Worm (Caenorhabditis elegans) whole organism, young adult: ENCODE results near the gene nuaf-3.
"Not testable (repeated sequence)": the region's sequence is repeated elsewhere in the genome, so short reads cannot be mapped to it uniquely, and the experiment has no call there.

Experiments
- B0019.2 ChIP-seq: fragments of 200-800 bp; sonication (Bioruptor generic); conservative IDR thresholded peaks from 2 replicates; pipeline ENCODE4 v1.3.6; 2022; ENCODE audit warnings: missing genetic modification reagents, missing genetic modification characterization, missing compliant biosample characterization
- B0035.1 ChIP-seq: sonication (generic microtip); optimal IDR thresholded peaks from 2 replicates; lab custom pipeline; 2016; ENCODE audit warnings: missing genetic modification characterization, mild to moderate bottlenecking, missing compliant biosample characterization, missing genotype, missing genetic modification reagents
- B0336.3 ChIP-seq: fragments of 200-800 bp; sonication (Bioruptor generic); IDR thresholded peaks from 2 replicates; pipeline ENCODE4 v1.3.6; 2022; ENCODE audit warnings: missing genetic modification characterization, missing compliant biosample characterization
- C06A6.2 ChIP-seq: fragments of 200-800 bp; sonication (Bioruptor generic); conservative IDR thresholded peaks from 2 replicates; pipeline ENCODE4 v1.3.6; 2022; ENCODE audit warnings: missing genetic modification characterization, missing compliant biosample characterization
- F49E8.2 ChIP-seq: sonication (generic microtip); optimal IDR thresholded peaks from 3 replicates; lab custom pipeline; 2017; ENCODE audit warnings: missing genetic modification characterization, mild to moderate bottlenecking, missing compliant biosample characterization, antibody characterized with exemption, moderate library complexity; ENCODE audit not compliant: insufficient read depth
- F57C9.4 ChIP-seq: sonication (generic microtip); optimal IDR thresholded peaks from 2 replicates; lab custom pipeline; 2017; ENCODE audit warnings: mild to moderate bottlenecking, missing genetic modification characterization, missing compliant biosample characterization
- T07F8.4 ChIP-seq: sonication (generic microtip); optimal IDR thresholded peaks from 2 replicates; lab custom pipeline; 2016; ENCODE audit warnings: mild to moderate bottlenecking, missing genetic modification characterization, moderate library complexity, missing compliant biosample characterization
- T26A5.8 ChIP-seq: sonication (generic microtip); optimal IDR thresholded peaks from 2 replicates; lab custom pipeline; 2016; ENCODE audit warnings: missing genetic modification characterization, missing compliant biosample characterization
- Y95B8A.8 ChIP-seq: fragments of 200-800 bp; sonication (Bioruptor generic); IDR thresholded peaks from 2 replicates; pipeline ENCODE4 v1.3.6; 2022; ENCODE audit warnings: missing genetic modification reagents, missing genetic modification characterization, missing compliant biosample characterization
- ZK185.1 ChIP-seq: sonication (generic microtip); optimal IDR thresholded peaks from 2 replicates; lab custom pipeline; 2016; ENCODE audit warnings: mild to moderate bottlenecking, missing genetic modification characterization, missing compliant biosample characterization; ENCODE audit not compliant: poor library complexity, severe bottlenecking
- akir-1 ChIP-seq: fragments of 200-800 bp; sonication (Bioruptor generic); optimal IDR thresholded peaks from 2 replicates; lab custom pipeline; 2018; ENCODE audit warnings: mild to moderate bottlenecking, missing genetic modification characterization, moderate library complexity, missing compliant biosample characterization
- aptf-3 ChIP-seq: fragments of 200-800 bp; sonication (Bioruptor generic); IDR thresholded peaks from 2 replicates; pipeline ENCODE4 v1.3.6; 2022; ENCODE audit warnings: missing genetic modification characterization, missing compliant biosample characterization
- attf-3 ChIP-seq: fragments of 200-800 bp; sonication (Bioruptor generic); conservative IDR thresholded peaks from 2 replicates; pipeline ENCODE4 v1.3.6; 2022; ENCODE audit warnings: missing genetic modification reagents, missing genetic modification characterization, missing compliant biosample characterization
- attf-5 ChIP-seq: fragments of 200-800 bp; sonication (Bioruptor generic); optimal IDR thresholded peaks from 2 replicates; lab custom pipeline; 2018; ENCODE audit warnings: mild to moderate bottlenecking, missing genetic modification characterization, missing compliant biosample characterization
- cebp-1 ChIP-seq, 2 experiments: fragments of 200-800 bp in 1 of 2; sonication (Bioruptor generic) in 1 of 2; sonication (generic microtip) in 1 of 2; IDR thresholded peaks in 1 of 2; optimal IDR thresholded peaks in 1 of 2; 2 replicates each; pipeline versions ENCODE4 v1.3.6 to Lab custom; 2017 to 2022; ENCODE audit warnings: missing compliant biosample characterization in 2 of 2, missing genetic modification characterization in 2 of 2, mild to moderate bottlenecking in 1 of 2, missing genetic modification reagents in 1 of 2, moderate library complexity in 1 of 2
- ceh-91 ChIP-seq: fragments of 200-800 bp; sonication (Bioruptor generic); IDR thresholded peaks from 2 replicates; pipeline ENCODE4 v1.3.6; 2022; ENCODE audit warnings: missing genetic modification reagents, missing genetic modification characterization, missing compliant biosample characterization
- dox-1 ChIP-seq: fragments of 200-800 bp; sonication (Bioruptor generic); IDR thresholded peaks from 2 replicates; pipeline ENCODE4 v1.3.6; 2022; ENCODE audit warnings: missing genetic modification reagents, missing genetic modification characterization, missing compliant biosample characterization
- dpl-1 ChIP-seq: fragments of 150-350 bp; optimal IDR thresholded peaks from 2 replicates; lab custom pipeline; 2014; ENCODE audit warnings: missing biosample characterization, missing genetic modification reagents, missing genetic modification characterization
- efl-1 ChIP-seq: fragments of 150-350 bp; optimal IDR thresholded peaks from 2 replicates; lab custom pipeline; 2014; ENCODE audit warnings: missing biosample characterization, missing genetic modification reagents, missing genetic modification characterization
- gei-17 ChIP-seq: fragments of 200-800 bp; sonication (Bioruptor generic); optimal IDR thresholded peaks from 2 replicates; lab custom pipeline; 2018; ENCODE audit warnings: mild to moderate bottlenecking, missing genetic modification characterization, missing compliant biosample characterization
- hlh-26 ChIP-seq: fragments of 200-800 bp; sonication (Bioruptor generic); conservative IDR thresholded peaks from 2 replicates; pipeline ENCODE4 v1.3.6; 2022; ENCODE audit warnings: missing genetic modification reagents, missing genetic modification characterization, missing compliant biosample characterization
- hsf-1 ChIP-seq: fragments of 200-800 bp; sonication (Bioruptor generic); IDR thresholded peaks from 2 replicates; pipeline ENCODE4 v1.3.6; 2022; ENCODE audit warnings: missing genetic modification reagents, missing genetic modification characterization, missing compliant biosample characterization
- let-607 ChIP-seq, 2 experiments: fragments of 200-800 bp in 1 of 2; sonication (Bioruptor generic) in 1 of 2; sonication (generic microtip) in 1 of 2; optimal IDR thresholded peaks; 2 replicates each; lab custom pipeline; 2016 to 2018; ENCODE audit warnings: mild to moderate bottlenecking in 2 of 2, missing compliant biosample characterization in 2 of 2, missing genetic modification characterization in 2 of 2, moderate library complexity in 2 of 2, missing genotype in 1 of 2
- lin-35 ChIP-seq, 3 experiments: fragments of 150-350 bp in 2 of 3; sonication (generic microtip) in 1 of 3; optimal IDR thresholded peaks; 2 replicates each; lab custom pipeline; 2014 to 2018; ENCODE audit warnings: missing biosample characterization in 3 of 3, missing genetic modification characterization in 3 of 3, missing genetic modification reagents in 3 of 3
- lin-54 ChIP-seq: fragments of 200-800 bp; sonication (Bioruptor generic); optimal IDR thresholded peaks from 2 replicates; lab custom pipeline; 2018; ENCODE audit warnings: mild to moderate bottlenecking, missing genetic modification characterization, missing compliant biosample characterization
- lir-1 ChIP-seq: fragments of 200-800 bp; sonication (Bioruptor generic); conservative IDR thresholded peaks from 2 replicates; pipeline ENCODE4 v1.3.6; 2022; ENCODE audit warnings: missing genetic modification reagents, missing genetic modification characterization, missing compliant biosample characterization
- lsl-1 ChIP-seq: fragments of 200-800 bp; sonication (Bioruptor generic); optimal IDR thresholded peaks from 2 replicates; lab custom pipeline; 2018; ENCODE audit warnings: mild to moderate bottlenecking, missing genetic modification characterization, moderate library complexity, missing compliant biosample characterization
- madf-10 ChIP-seq: sonication (generic microtip); optimal IDR thresholded peaks from 2 replicates; lab custom pipeline; 2016; ENCODE audit warnings: mild to moderate bottlenecking, missing genetic modification characterization, missing compliant biosample characterization
- rec-8 ChIP-seq, 2 experiments: sonication (generic microtip); optimal IDR thresholded peaks; 2 replicates each; lab custom pipeline; 2016; ENCODE audit warnings: mild to moderate bottlenecking in 2 of 2, missing genetic modification characterization in 2 of 2, missing genetic modification reagents in 2 of 2, missing genotype in 2 of 2, missing biosample characterization in 1 of 2, missing compliant biosample characterization in 1 of 2, moderate library complexity in 1 of 2
- repo-1 ChIP-seq: sonication (generic microtip); optimal IDR thresholded peaks from 2 replicates; lab custom pipeline; 2017; ENCODE audit warnings: mild to moderate bottlenecking, missing genetic modification characterization, missing compliant biosample characterization
- rpc-1 ChIP-seq, 2 experiments: fragments of 150-350 bp in 1 of 2; sonication (generic microtip) in 1 of 2; optimal IDR thresholded peaks; 2 replicates each; lab custom pipeline; 2014 to 2018; ENCODE audit warnings: missing biosample characterization in 1 of 2, missing genetic modification characterization in 1 of 2, missing genetic modification reagents in 1 of 2, missing genotype in 1 of 2
- sea-2 ChIP-seq: fragments of 200-800 bp; sonication (Bioruptor generic); IDR thresholded peaks from 2 replicates; pipeline ENCODE4 v1.3.6; 2022; ENCODE audit warnings: missing genetic modification characterization, missing compliant biosample characterization
- snpc-3.4 ChIP-seq: sonication (generic microtip); optimal IDR thresholded peaks from 2 replicates; lab custom pipeline; 2017; ENCODE audit warnings: missing genetic modification characterization, mild to moderate bottlenecking, missing compliant biosample characterization, antibody characterized with exemption, moderate library complexity, missing genotype, missing genetic modification reagents
- tbx-9 ChIP-seq: sonication (generic microtip); optimal IDR thresholded peaks from 2 replicates; lab custom pipeline; 2016; ENCODE audit warnings: borderline replicate concordance, missing genetic modification characterization, inconsistent platforms, missing compliant biosample characterization
- unc-130 ChIP-seq: sonication (generic microtip); optimal IDR thresholded peaks from 2 replicates; lab custom pipeline; 2016; ENCODE audit warnings: missing genetic modification reagents, missing genetic modification characterization, missing compliant biosample characterization
- xnd-1 ChIP-seq: sonication (generic microtip); optimal IDR thresholded peaks from 2 replicates; lab custom pipeline; 2016; ENCODE audit warnings: missing genotype, missing genetic modification reagents, missing genetic modification characterization, missing compliant biosample characterization
- zim-3 ChIP-seq: sonication (generic microtip); optimal IDR thresholded peaks from 2 replicates; lab custom pipeline; 2017; ENCODE audit warnings: mild to moderate bottlenecking, missing genetic modification characterization, moderate library complexity, missing compliant biosample characterization
- ztf-22 ChIP-seq: fragments of 200-800 bp; sonication (Bioruptor generic); optimal IDR thresholded peaks from 2 replicates; lab custom pipeline; 2018; ENCODE audit warnings: mild to moderate bottlenecking, missing genetic modification characterization, moderate library complexity, missing compliant biosample characterization
- ztf-26 ChIP-seq: sonication (generic microtip); optimal IDR thresholded peaks from 2 replicates; lab custom pipeline; 2017; ENCODE audit warnings: missing genetic modification characterization, missing compliant biosample characterization
- ztf-28 ChIP-seq: fragments of 200-800 bp; sonication (Bioruptor generic); IDR thresholded peaks from 2 replicates; pipeline ENCODE4 v1.3.6; 2022; ENCODE audit warnings: missing genetic modification reagents, missing genetic modification characterization, missing compliant biosample characterization
- ztf-3 ChIP-seq: fragments of 200-800 bp; sonication (Bioruptor generic); optimal IDR thresholded peaks from 2 replicates; lab custom pipeline; 2018; ENCODE audit warnings: mild to moderate bottlenecking, missing genetic modification characterization, missing compliant biosample characterization

The nuaf-3 gene

DNA sequence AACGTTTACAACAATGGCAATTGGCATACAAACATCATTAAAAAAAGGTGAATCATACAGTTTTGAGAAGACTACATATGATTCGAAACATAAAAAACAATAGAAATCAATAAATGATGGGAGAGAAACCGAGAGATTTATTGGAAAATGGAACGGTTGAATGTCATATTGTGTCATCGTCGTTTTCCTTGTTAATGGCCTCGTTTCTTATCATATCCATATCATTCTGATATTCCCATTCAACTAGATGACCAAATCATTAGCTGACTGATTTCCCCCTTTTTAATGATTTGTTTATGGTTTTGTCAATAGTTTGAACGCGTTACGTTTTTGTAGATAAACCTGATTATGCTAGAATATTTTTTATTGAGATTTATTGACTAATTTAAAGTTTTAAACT is 9.3 kb upstream of the nuaf-3 start:
- TF ChIP-seq hlh-26 (GFP tag; lab: Robert Waterston, UW) (no peak), F57C9.4 (tag; lab: Kevin White, UChicago) (no peak), ztf-26 (tag; lab: Kevin White, UChicago) (no peak), snpc-3.4 (tag; lab: Kevin White, UChicago) (no peak), ZK185.1 (tag; lab: Kevin White, UChicago) (no peak), akir-1 (GFP tag; lab: Kevin White, UChicago) (no peak), unc-130 (GFP tag; lab: Kevin White, UChicago) (no peak), attf-3 (no peak), gei-17 (GFP tag; lab: Kevin White, UChicago) (no peak), lsl-1 (no peak), lin-35 (GFP tag; optimal IDR thresholded peaks at IDR 0.05; lab: Kevin White, UChicago) (no peak), rpc-1 (optimal IDR thresholded peaks at IDR 0.05; lab: Kevin White, UChicago) (no peak), rpc-1 (tag; optimal IDR thresholded peaks at IDR 0.05; lab: Kevin White, UChicago) (no peak), efl-1 (GFP tag; lab: Kevin White, UChicago) (no peak), aptf-3 (GFP tag; lab: Robert Waterston, UW) (no peak), ztf-22 (GFP tag; lab: Kevin White, UChicago) (no peak), dox-1 (GFP tag; lab: Robert Waterston, UW) (no peak), T26A5.8 (no peak)

DNA sequence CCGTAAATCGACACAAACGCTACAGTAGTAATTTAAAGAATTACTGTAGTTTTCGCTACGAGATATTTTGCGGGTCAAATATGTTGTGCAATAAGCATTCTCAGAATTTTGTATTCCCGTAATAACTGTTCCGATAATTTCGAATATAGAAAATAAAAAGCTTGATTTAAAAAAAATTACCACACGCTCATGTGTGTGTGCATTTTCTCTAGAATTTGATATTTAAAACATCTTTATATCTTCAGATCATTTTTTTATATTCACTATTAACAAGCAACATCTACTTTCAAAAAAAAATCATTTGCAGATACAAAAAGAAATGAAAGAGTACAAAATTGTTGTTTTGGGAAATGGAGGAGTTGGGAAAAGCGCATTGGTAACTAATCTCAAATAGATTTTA is 7.1 kb upstream of the nuaf-3 start, which contains the start of gene rap-3:
Gene rap-3, plus strand, starts transcription at position 301 of the 400 bp plus-strand sequence.
- TF ChIP-seq xnd-1 (tag; lab: Kevin White, UChicago), result no peak

DNA sequence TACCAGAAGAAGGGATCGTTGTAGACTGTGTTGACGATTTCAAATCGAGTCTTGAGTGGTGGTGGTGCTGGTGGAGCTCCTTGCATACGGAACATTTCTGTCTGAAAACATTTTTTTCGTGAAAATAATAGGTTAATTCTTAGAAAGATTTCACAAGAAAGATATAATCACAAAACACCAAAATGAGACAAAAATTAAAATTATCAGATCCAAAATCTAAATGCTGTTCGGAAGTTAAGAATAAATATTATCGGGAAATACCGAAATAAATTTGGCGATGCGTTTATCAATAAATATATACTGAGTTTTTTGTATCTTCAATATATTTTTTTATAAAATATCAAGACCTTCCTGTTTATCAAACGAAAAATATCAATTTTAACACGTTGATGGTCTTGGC is 5.6 kb upstream of the nuaf-3 start, which contains the start of gene C08F8.9:
Gene C08F8.9, minus strand, starts transcription at position 101 of the 400 bp plus-strand sequence.
- TF ChIP-seq tbx-9 (no peak), zim-3 (tag; lab: Kevin White, UChicago) (no peak), ztf-3 (GFP tag; lab: Kevin White, UChicago) (no peak), repo-1 (tag; lab: Kevin White, UChicago) (no peak), F49E8.2 (tag; lab: Kevin White, UChicago) (no peak), rec-8 (tag; optimal IDR thresholded peaks at IDR 0.05; lab: Kevin White, UChicago) (no peak), ztf-26 (tag; lab: Kevin White, UChicago) (no peak), ztf-22 (GFP tag; lab: Kevin White, UChicago) (no peak)

DNA sequence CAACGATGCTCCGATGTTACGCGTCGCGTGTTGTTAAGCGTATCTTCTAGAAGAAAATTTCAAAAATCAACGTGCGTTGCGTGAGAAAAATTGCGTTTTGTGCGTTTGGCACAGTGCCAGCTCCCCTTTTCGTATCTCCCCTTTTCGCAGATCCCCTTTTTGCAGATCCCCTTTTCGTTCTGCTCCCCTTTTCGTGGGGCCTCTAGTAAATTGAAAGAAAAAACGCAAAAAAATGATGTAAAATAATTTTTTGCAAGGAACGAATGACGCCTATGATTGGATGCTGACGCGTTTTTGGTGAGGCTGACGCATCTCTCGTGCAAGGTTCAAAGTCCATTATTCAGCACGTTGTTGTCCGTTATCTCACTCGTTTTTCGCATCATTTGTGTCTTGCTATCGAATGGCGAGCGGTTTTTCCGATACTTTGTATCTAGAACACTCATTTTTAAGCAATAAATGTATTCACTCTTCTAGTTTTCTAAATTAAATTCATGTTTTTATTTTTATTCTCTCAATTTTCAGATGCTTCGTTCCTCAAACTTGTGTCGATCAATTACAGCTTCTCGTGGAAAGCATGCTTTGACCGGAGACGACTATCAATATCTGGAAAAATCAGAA is 4.9 kb upstream of the nuaf-3 start, which contains the start of gene cpt-2:
Gene cpt-2, plus strand, starts transcription at position 523 of the 618 bp plus-strand sequence.
- TF ChIP-seq B0336.3 (GFP tag; lab: Robert Waterston, UW) (peak; percentile 76), hsf-1 (GFP tag; lab: Robert Waterston, UW) (peak; percentile 87), T07F8.4 (peak; percentile 7), cebp-1 (tag; optimal IDR thresholded peaks at IDR 0.05; lab: Kevin White, UChicago) (peak; percentile 83), sea-2 (GFP tag; lab: Robert Waterston, UW) (0 out of 2 replicates have a peak, but pooled peaks have one; percentile 20), dpl-1 (peak; percentile 44), lin-54 (GFP tag; lab: Kevin White, UChicago) (peak; percentile 86), B0019.2 (GFP tag; lab: Robert Waterston, UW) (peak; percentile 61), ztf-28 (peak; percentile 90), attf-3 (peak; percentile 76), ztf-26 (tag; lab: Kevin White, UChicago) (peak; percentile 54), B0035.1 (peak; percentile 54), let-607 (tag; optimal IDR thresholded peaks at IDR 0.05; lab: Kevin White, UChicago) (peak; percentile 22 to 65), lir-1 (GFP tag; lab: Robert Waterston, UW) (peak; percentile 85), ceh-91 (GFP tag; lab: Robert Waterston, UW) (peak; percentile 80), Y95B8A.8 (GFP tag; lab: Robert Waterston, UW) (peak; percentile 79; the same call in 1 of the 2 replicates), lsl-1 (peak; percentile 62), attf-5 (GFP tag; lab: Kevin White, UChicago) (peak; percentile 75), C06A6.2 (GFP tag; lab: Robert Waterston, UW) (peak; percentile 65), madf-10 (tag; lab: Kevin White, UChicago) (peak; percentile 59)
- not testable (repeated sequence) for TF ChIP-seq cebp-1 (GFP tag; IDR thresholded peaks at IDR 0.05; lab: Robert Waterston, UW)
